Worm (Caenorhabditis elegans) whole organism, L1 larva: ENCODE measurements around the gene fkb-3.

Experiments
- ama-1 ChIP-seq: fragments of 150-350 bp; optimal IDR thresholded peaks from 2 replicates; lab custom pipeline; 2014
- blmp-1 ChIP-seq: fragments of 150-350 bp; optimal IDR thresholded peaks from 2 replicates; lab custom pipeline; 2014; ENCODE audit warnings: missing biosample characterization, missing genetic modification characterization
- ceh-82 ChIP-seq, 3 experiments: fragments of 150-350 bp in 1 of 3; sonication (generic microtip) in 2 of 3; optimal IDR thresholded peaks; 2 replicates each; lab custom pipeline; 2014 to 2017; ENCODE audit warnings: missing biosample characterization in 3 of 3, missing genetic modification characterization in 3 of 3
- elt-3 ChIP-seq, 6 experiments: fragments of 150-350 bp in 1 of 6; sonication (generic microtip); optimal IDR thresholded peaks; 2 replicates each; lab custom pipeline; 2017 to 2018; ENCODE audit warnings: missing biosample characterization in 6 of 6, missing genetic modification characterization in 6 of 6, inconsistent platforms in 1 of 6
- jun-1 ChIP-seq: fragments of 150-350 bp; optimal IDR thresholded peaks from 2 replicates; lab custom pipeline; 2014; ENCODE audit warnings: missing biosample characterization, missing genetic modification reagents, missing genetic modification characterization
- lin-15B ChIP-seq: fragments of 150-350 bp; sonication (generic microtip); optimal IDR thresholded peaks from 3 replicates; lab custom pipeline; 2014; ENCODE audit warnings: missing biosample characterization, missing genetic modification characterization
- mdl-1 ChIP-seq, 2 experiments: fragments of 150-350 bp; optimal IDR thresholded peaks; 2 replicates each; lab custom pipeline; 2014 to 2017; ENCODE audit warnings: missing biosample characterization in 2 of 2, missing genetic modification characterization in 2 of 2, inconsistent platforms in 1 of 2
- nhr-237 ChIP-seq: fragments of 150-350 bp; optimal IDR thresholded peaks from 2 replicates; lab custom pipeline; 2014; ENCODE audit warnings: missing biosample characterization, missing genetic modification characterization
- nhr-28 ChIP-seq: fragments of 150-350 bp; optimal IDR thresholded peaks from 2 replicates; lab custom pipeline; 2014; ENCODE audit warnings: missing biosample characterization, missing genetic modification characterization
- pax-3 ChIP-seq: fragments of 200-800 bp; sonication (Bioruptor generic); optimal IDR thresholded peaks from 2 replicates; lab custom pipeline; 2018; ENCODE audit warnings: mild to moderate bottlenecking, missing genetic modification characterization, moderate library complexity, missing compliant biosample characterization
- skn-1 ChIP-seq: fragments of 150-350 bp; optimal IDR thresholded peaks from 2 replicates; lab custom pipeline; 2014; ENCODE audit warnings: missing biosample characterization, missing genetic modification characterization
- snpc-4 ChIP-seq: fragments of 150-350 bp; optimal IDR thresholded peaks from 2 replicates; lab custom pipeline; 2014; ENCODE audit warnings: missing biosample characterization, missing genetic modification characterization
- sup-37 ChIP-seq: fragments of 200-800 bp; sonication (Bioruptor generic); optimal IDR thresholded peaks from 2 replicates; lab custom pipeline; 2018; ENCODE audit warnings: mild to moderate bottlenecking, missing genetic modification characterization, missing compliant biosample characterization
- vab-15 ChIP-seq: sonication (generic microtip); optimal IDR thresholded peaks from 2 replicates; lab custom pipeline; 2017; ENCODE audit warnings: missing genotype, mild to moderate bottlenecking, missing genetic modification characterization, missing compliant biosample characterization

- no peak for TF ChIP-seq blmp-1 (tag; lab: Kevin White, UChicago)
- no peak for TF ChIP-seq ceh-82 (tag; optimal IDR thresholded peaks at IDR 0.05; lab: Kevin White, UChicago)
- TF ChIP-seq pax-3 (tag; lab: Kevin White, UChicago) = no peak
- no peak for TF ChIP-seq nhr-237 (tag; lab: Kevin White, UChicago)
- no peak for TF ChIP-seq mdl-1 (tag; optimal IDR thresholded peaks at IDR 0.05; lab: Kevin White, UChicago)
- no peak for TF ChIP-seq vab-15 (tag; lab: Kevin White, UChicago)
- no peak for TF ChIP-seq nhr-28 (tag; lab: Kevin White, UChicago)
- TF ChIP-seq snpc-4 (tag; lab: Kevin White, UChicago) = no peak
- TF ChIP-seq jun-1 = no peak
- TF ChIP-seq elt-3 (tag; optimal IDR thresholded peaks at IDR 0.05; lab: Kevin White, UChicago) = no peak
- no peak for TF ChIP-seq ama-1 (lab: Kevin White, UChicago)
- no peak for TF ChIP-seq sup-37 (GFP tag; lab: Kevin White, UChicago)
- TF ChIP-seq skn-1 = no peak
- no peak for TF ChIP-seq lin-15B (tag; lab: Kevin White, UChicago)
Measured at ce11 chrV:7194818-7195217, 30.2 kb upstream of the fkb-3 start.
